Fruit fly (Drosophila melanogaster) whole organism, prepupa: ENCODE measurements around the gene drm.
A peak's percentile ranks its signal among the peaks of the same experiment; 100 is the strongest.

Experiments used
- CG10631 ChIP-seq: fragments of 200-800 bp; sonication (Bioruptor generic); optimal IDR thresholded peaks from 2 replicates; lab custom pipeline; 2016; ENCODE audit warnings: missing biosample characterization, missing genetic modification characterization
- CG10669 ChIP-seq: fragments of 200-800 bp; sonication (Bioruptor generic); optimal IDR thresholded peaks from 3 replicates; lab custom pipeline; 2018; ENCODE audit warnings: missing biosample characterization, mild to moderate bottlenecking, missing genetic modification characterization, moderate library complexity
- CG11294 ChIP-seq: fragments of 200-800 bp; sonication (Bioruptor generic); IDR thresholded peaks from 2 replicates; pipeline ENCODE4 v1.3.6; 2022; ENCODE audit warnings: missing biosample characterization, missing genetic modification characterization
- CG11902 ChIP-seq: fragments of 200-800 bp; sonication (Bioruptor generic); optimal IDR thresholded peaks from 3 replicates; lab custom pipeline; 2016; ENCODE audit warnings: missing biosample characterization, missing genetic modification characterization
- CG15336 ChIP-seq: fragments of 200-800 bp; sonication (Bioruptor generic); IDR thresholded peaks from 2 replicates; pipeline ENCODE4 v1.3.6; 2022; ENCODE audit warnings: missing biosample characterization, missing genetic modification characterization
- CG1621 ChIP-seq: fragments of 200-800 bp; sonication (Bioruptor generic); optimal IDR thresholded peaks from 3 replicates; lab custom pipeline; 2018; ENCODE audit warnings: missing biosample characterization, mild to moderate bottlenecking, missing genetic modification characterization
- CG16779 ChIP-seq: fragments of 200-800 bp; sonication (Bioruptor generic); optimal IDR thresholded peaks from 3 replicates; lab custom pipeline; 2017; ENCODE audit warnings: missing biosample characterization, mild to moderate bottlenecking, missing genetic modification characterization
- CG3032 ChIP-seq: fragments of 200-800 bp; optimal IDR thresholded peaks from 2 replicates; lab custom pipeline; 2019; ENCODE audit warnings: missing biosample characterization, mild to moderate bottlenecking, missing genetic modification characterization, moderate library complexity
- CG31627 ChIP-seq: fragments of 200-800 bp; sonication (Bioruptor generic); optimal IDR thresholded peaks from 3 replicates; lab custom pipeline; 2016; ENCODE audit warnings: missing biosample characterization, missing genetic modification characterization
- CG32006 ChIP-seq: fragments of 200-800 bp; sonication (Bioruptor generic); optimal IDR thresholded peaks from 3 replicates; lab custom pipeline; 2017; ENCODE audit warnings: missing biosample characterization, mild to moderate bottlenecking, missing genetic modification characterization
- CG34406 ChIP-seq: fragments of 200-800 bp; sonication (Bioruptor generic); optimal IDR thresholded peaks from 3 replicates; lab custom pipeline; 2016; ENCODE audit warnings: missing biosample characterization, missing genetic modification characterization
- CG3919 ChIP-seq: fragments of 200-800 bp; sonication (Bioruptor generic); optimal IDR thresholded peaks from 3 replicates; lab custom pipeline; 2016; ENCODE audit warnings: missing biosample characterization, missing genetic modification characterization
- CG4318 ChIP-seq: fragments of 200-800 bp; sonication (Bioruptor generic); optimal IDR thresholded peaks from 3 replicates; lab custom pipeline; 2017; ENCODE audit warnings: missing biosample characterization, mild to moderate bottlenecking, missing genetic modification characterization
- CG6163 ChIP-seq: fragments of 200-800 bp; sonication (Bioruptor generic); IDR thresholded peaks from 3 replicates; pipeline ENCODE4 v1.3.6; 2022; ENCODE audit warnings: missing biosample characterization, missing genetic modification characterization
- CG6276 ChIP-seq: fragments of 200-800 bp; sonication (Bioruptor generic); optimal IDR thresholded peaks from 2 replicates; lab custom pipeline; 2017; ENCODE audit warnings: missing biosample characterization, mild to moderate bottlenecking, missing genetic modification characterization
- CG6792 ChIP-seq: fragments of 200-800 bp; sonication (Bioruptor generic); optimal IDR thresholded peaks from 3 replicates; lab custom pipeline; 2016; ENCODE audit warnings: missing biosample characterization, missing genetic modification characterization
- CG6808 ChIP-seq: fragments of 200-800 bp; sonication (Bioruptor generic); optimal IDR thresholded peaks from 3 replicates; lab custom pipeline; 2017; ENCODE audit warnings: missing biosample characterization, missing genetic modification characterization, mild to moderate bottlenecking, moderate library complexity, missing genetic modification reagents
- CG7368 ChIP-seq: fragments of 200-800 bp; sonication (Bioruptor generic); optimal IDR thresholded peaks from 3 replicates; lab custom pipeline; 2016; ENCODE audit warnings: missing biosample characterization, missing genetic modification characterization
- CG8119 ChIP-seq: fragments of 200-800 bp; sonication (Bioruptor generic); IDR thresholded peaks from 3 replicates; pipeline ENCODE4 v1.3.6; 2022; ENCODE audit warnings: missing biosample characterization, missing genetic modification characterization
- CG8319 ChIP-seq: fragments of 200-800 bp; sonication (Bioruptor generic); optimal IDR thresholded peaks from 3 replicates; lab custom pipeline; 2016; ENCODE audit warnings: missing biosample characterization, missing genetic modification characterization
- CG8632 ChIP-seq: fragments of 200-800 bp; sonication (Bioruptor generic); optimal IDR thresholded peaks from 3 replicates; lab custom pipeline; 2016; ENCODE audit warnings: missing biosample characterization, missing genetic modification characterization
- Eip78C ChIP-seq: fragments of 200-800 bp; sonication (Bioruptor generic); peaks from one replicate; lab custom pipeline; 2016; ENCODE audit warnings: missing biosample characterization, missing genetic modification characterization
- Eip93F ChIP-seq: fragments of 200-800 bp; sonication (Bioruptor generic); optimal IDR thresholded peaks from 2 replicates; lab custom pipeline; 2016; ENCODE audit warnings: missing biosample characterization, mild to moderate bottlenecking, missing genetic modification characterization
- Ets21C ChIP-seq: fragments of 200-800 bp; sonication (Bioruptor generic); optimal IDR thresholded peaks from 3 replicates; lab custom pipeline; 2016; ENCODE audit warnings: missing biosample characterization, missing genetic modification characterization
- Ets96B ChIP-seq: fragments of 200-800 bp; optimal IDR thresholded peaks from 2 replicates; lab custom pipeline; 2019; ENCODE audit warnings: missing biosample characterization, mild to moderate bottlenecking, missing genetic modification characterization, moderate library complexity
- Gug ChIP-seq: fragments of 200-800 bp; sonication (Bioruptor generic); IDR thresholded peaks from 2 replicates; pipeline ENCODE4 v1.3.6; 2022; ENCODE audit warnings: missing biosample characterization, missing genetic modification characterization
- Hr38 ChIP-seq: sonication (Bioruptor generic); optimal IDR thresholded peaks from 2 replicates; lab custom pipeline; 2016; ENCODE audit warnings: missing biosample characterization, missing genetic modification characterization
- Hr39 ChIP-seq: fragments of 200-800 bp; sonication (Bioruptor generic); optimal IDR thresholded peaks from 2 replicates; lab custom pipeline; 2016; ENCODE audit warnings: missing biosample characterization, missing genetic modification characterization
- Hr4 ChIP-seq: fragments of 200-800 bp; sonication (Bioruptor generic); optimal IDR thresholded peaks from 3 replicates; lab custom pipeline; 2016; ENCODE audit warnings: missing biosample characterization, missing genetic modification characterization
- Lpt ChIP-seq: fragments of 200-800 bp; sonication (Bioruptor generic); optimal IDR thresholded peaks from 3 replicates; lab custom pipeline; 2016; ENCODE audit warnings: missing biosample characterization, missing genetic modification characterization
- OdsH ChIP-seq: fragments of 200-800 bp; sonication (Bioruptor generic); optimal IDR thresholded peaks from 3 replicates; lab custom pipeline; 2016; ENCODE audit warnings: missing biosample characterization, missing genetic modification characterization
- Smox ChIP-seq: fragments of 200-800 bp; sonication (Bioruptor generic); optimal IDR thresholded peaks from 3 replicates; lab custom pipeline; 2016; ENCODE audit warnings: missing biosample characterization, missing genetic modification characterization
- Sox102F ChIP-seq: fragments of 200-800 bp; sonication (Bioruptor generic); optimal IDR thresholded peaks from 2 replicates; lab custom pipeline; 2016; ENCODE audit warnings: missing biosample characterization, mild to moderate bottlenecking, missing genetic modification characterization
- Sox14 ChIP-seq: fragments of 200-800 bp; sonication (Bioruptor generic); optimal IDR thresholded peaks from 3 replicates; lab custom pipeline; 2016; ENCODE audit warnings: missing biosample characterization, missing genetic modification characterization
- Sox15 ChIP-seq: fragments of 200-800 bp; sonication (Bioruptor generic); optimal IDR thresholded peaks from 3 replicates; lab custom pipeline; 2016; ENCODE audit warnings: missing biosample characterization, missing genetic modification characterization
- achi ChIP-seq: fragments of 200-800 bp; sonication (Bioruptor generic); optimal IDR thresholded peaks from 3 replicates; lab custom pipeline; 2016; ENCODE audit warnings: missing biosample characterization, missing genetic modification characterization
- acj6 ChIP-seq: fragments of 200-800 bp; sonication (Bioruptor generic); optimal IDR thresholded peaks from 3 replicates; lab custom pipeline; 2016; ENCODE audit warnings: missing biosample characterization, missing genetic modification characterization
- cyc ChIP-seq: fragments of 200-800 bp; sonication (Bioruptor generic); optimal IDR thresholded peaks from 3 replicates; lab custom pipeline; 2016; ENCODE audit warnings: missing biosample characterization, missing genetic modification characterization
- dsx ChIP-seq: fragments of 200-800 bp; optimal IDR thresholded peaks from 3 replicates; lab custom pipeline; 2019; ENCODE audit warnings: missing biosample characterization, mild to moderate bottlenecking, missing genetic modification characterization, moderate library complexity; ENCODE audit not compliant: poor library complexity, severe bottlenecking
- eg ChIP-seq: fragments of 200-800 bp; sonication (Bioruptor generic); IDR thresholded peaks from 3 replicates; pipeline ENCODE4 v1.3.6; 2022; ENCODE audit warnings: missing biosample characterization, missing genetic modification characterization
- esn ChIP-seq: fragments of 200-800 bp; sonication (Bioruptor generic); optimal IDR thresholded peaks from 2 replicates; lab custom pipeline; 2016; ENCODE audit warnings: missing biosample characterization, mild to moderate bottlenecking, missing genetic modification characterization, moderate library complexity
- fd59A ChIP-seq: fragments of 200-800 bp; sonication (Bioruptor generic); optimal IDR thresholded peaks from 2 replicates; lab custom pipeline; 2017; ENCODE audit warnings: missing biosample characterization, mild to moderate bottlenecking, missing genetic modification characterization, missing genetic modification reagents
- fd85E ChIP-seq: fragments of 200-800 bp; sonication (Bioruptor generic); optimal IDR thresholded peaks from 3 replicates; lab custom pipeline; 2016; ENCODE audit warnings: missing biosample characterization, missing genetic modification characterization
- fkh ChIP-seq: fragments of 200-800 bp; sonication (Bioruptor generic); optimal IDR thresholded peaks from 3 replicates; lab custom pipeline; 2017; ENCODE audit warnings: missing biosample characterization, mild to moderate bottlenecking, missing genetic modification characterization, moderate library complexity
- lz ChIP-seq: fragments of 200-800 bp; sonication (Bioruptor generic); optimal IDR thresholded peaks from 3 replicates; lab custom pipeline; 2016; ENCODE audit warnings: missing biosample characterization, missing genetic modification characterization
- net ChIP-seq: fragments of 200-800 bp; sonication (Bioruptor generic); optimal IDR thresholded peaks from 3 replicates; lab custom pipeline; 2016; ENCODE audit warnings: missing biosample characterization, missing genetic modification characterization
- pdm3 ChIP-seq: fragments of 200-800 bp; sonication (Bioruptor generic); optimal IDR thresholded peaks from 3 replicates; lab custom pipeline; 2016; ENCODE audit warnings: missing biosample characterization, missing genetic modification characterization
- salr ChIP-seq, 2 experiments: fragments of 200-800 bp; sonication (Bioruptor generic); optimal IDR thresholded peaks; 3 replicates each; lab custom pipeline; 2016 to 2018; ENCODE audit warnings: missing biosample characterization in 2 of 2, missing genetic modification characterization in 2 of 2, mild to moderate bottlenecking in 1 of 2
- spab ChIP-seq: fragments of 200-800 bp; sonication (Bioruptor generic); optimal IDR thresholded peaks from 2 replicates; lab custom pipeline; 2017; ENCODE audit warnings: missing biosample characterization, mild to moderate bottlenecking, missing genetic modification characterization, missing genetic modification reagents
- ss ChIP-seq, 2 experiments: fragments of 200-800 bp; sonication (Bioruptor generic); optimal IDR thresholded peaks; 2 replicates in 1 of 2; 3 replicates in 1 of 2; lab custom pipeline; 2017 to 2018; ENCODE audit warnings: mild to moderate bottlenecking in 2 of 2, missing biosample characterization in 2 of 2, missing genetic modification characterization in 2 of 2, moderate library complexity in 1 of 2
- svp ChIP-seq: fragments of 200-800 bp; sonication (Bioruptor generic); peaks from one replicate; lab custom pipeline; 2016; ENCODE audit warnings: missing biosample characterization, missing genetic modification characterization
- topi ChIP-seq: fragments of 200-800 bp; sonication (Bioruptor generic); optimal IDR thresholded peaks from 3 replicates; lab custom pipeline; 2016; ENCODE audit warnings: missing biosample characterization, missing genetic modification characterization
- vri ChIP-seq: fragments of 200-800 bp; sonication (Bioruptor generic); optimal IDR thresholded peaks from 3 replicates; lab custom pipeline; 2016; ENCODE audit warnings: missing biosample characterization, mild to moderate bottlenecking, missing genetic modification characterization

Gene drm

dm6 chr2L:3582692-3583091 lies 43.6 kb downstream of the drm start:
- TF ChIP-seq svp (GFP tag; lab: Kevin White, UChicago): peak; percentile 52
- TF ChIP-seq CG6163 (GFP tag; lab: Robert Waterston, UW): peak; percentile 70; the same call in 2 of the 3 replicates
- TF ChIP-seq CG7368 (GFP tag; lab: Kevin White, UChicago): peak; percentile 23
- TF ChIP-seq CG3919 (GFP tag; lab: Kevin White, UChicago): peak; percentile 77
- TF ChIP-seq CG3032: peak; percentile 70
- peak; percentile 37 for TF ChIP-seq topi (GFP tag; lab: Kevin White, UChicago)
- no peak for TF ChIP-seq Smox (GFP tag; lab: Kevin White, UChicago)
- TF ChIP-seq Sox102F (GFP tag; lab: Kevin White, UChicago): no peak
- TF ChIP-seq Eip93F (GFP tag; lab: Kevin White, UChicago): no peak
- no peak for TF ChIP-seq CG8319 (GFP tag; lab: Kevin White, UChicago)
- peak; percentile 61 for TF ChIP-seq CG6808 (GFP tag; lab: Kevin White, UChicago)
- TF ChIP-seq fkh (GFP tag; lab: Kevin White, UChicago): no peak
- TF ChIP-seq CG32006 (GFP tag; lab: Kevin White, UChicago): no peak
- peak; percentile 81 for TF ChIP-seq dsx (GFP tag; lab: Kevin White, UChicago)
- TF ChIP-seq Eip78C (GFP tag; lab: Kevin White, UChicago): peak; percentile 92
- no peak for TF ChIP-seq eg (GFP tag; lab: Robert Waterston, UW)
- peak; percentile 84 for TF ChIP-seq Ets96B (tag; lab: Kevin White, UChicago)
- TF ChIP-seq fd59A (GFP tag; lab: Kevin White, UChicago): peak; percentile 65
- TF ChIP-seq pdm3 (GFP tag; lab: Kevin White, UChicago): peak; percentile 58
- peak; percentile 56 for TF ChIP-seq CG6792
- TF ChIP-seq Gug (GFP tag; lab: Robert Waterston, UW): no peak
- peak; percentile 33 for TF ChIP-seq CG1621 (tag; lab: Kevin White, UChicago)
- TF ChIP-seq CG31627: peak; percentile 2
- TF ChIP-seq CG34406: peak; percentile 36
- peak; percentile 61 for TF ChIP-seq spab (GFP tag; lab: Kevin White, UChicago)
- no peak for TF ChIP-seq CG11902
- TF ChIP-seq Hr38 (GFP tag; lab: Kevin White, UChicago): no peak
- TF ChIP-seq net (GFP tag; lab: Kevin White, UChicago): peak; percentile 28
- peak; percentile 69 for TF ChIP-seq CG10631 (GFP tag; lab: Kevin White, UChicago)
- no peak for TF ChIP-seq Lpt (GFP tag; lab: Kevin White, UChicago)
- no peak for TF ChIP-seq cyc (GFP tag; lab: Kevin White, UChicago)
- TF ChIP-seq CG11294 (GFP tag; lab: Robert Waterston, UW): no peak
- no peak for TF ChIP-seq CG15336
- TF ChIP-seq Hr4: no peak
- TF ChIP-seq CG8632 (GFP tag; lab: Kevin White, UChicago): peak; percentile 38
- peak; percentile 0 to 74 for TF ChIP-seq salr (GFP tag; optimal IDR thresholded peaks at IDR 0.05; lab: Kevin White, UChicago)
- TF ChIP-seq lz: peak; percentile 33
- TF ChIP-seq ss (GFP tag; optimal IDR thresholded peaks at IDR 0.05; lab: Kevin White, UChicago): peak; percentile 63 to 75
- peak; percentile 74 for TF ChIP-seq CG10669 (GFP tag; lab: Kevin White, UChicago)
- TF ChIP-seq CG8119: no peak
- TF ChIP-seq Ets21C: no peak
- TF ChIP-seq CG6276 (GFP tag; lab: Kevin White, UChicago): no peak
- TF ChIP-seq achi: peak; percentile 62
- peak; percentile 30 for TF ChIP-seq esn (GFP tag; lab: Kevin White, UChicago)
- peak; percentile 37 for TF ChIP-seq acj6
- TF ChIP-seq CG16779: no peak
- TF ChIP-seq OdsH (GFP tag; lab: Kevin White, UChicago): peak; percentile 59
- TF ChIP-seq Sox14: peak; percentile 64
- TF ChIP-seq CG4318: no peak
- no peak for TF ChIP-seq fd85E
- no peak for TF ChIP-seq vri (GFP tag; lab: Kevin White, UChicago)
- TF ChIP-seq Sox15 (GFP tag; lab: Kevin White, UChicago): peak; percentile 18
- peak; percentile 17 for TF ChIP-seq Hr39 (GFP tag; lab: Kevin White, UChicago)
